Fruit fly (Drosophila melanogaster) whole organism, prepupa: ENCODE measurements around the gene CG8541.
A peak's percentile ranks its signal among the peaks of the same experiment; 100 is the strongest.

Source experiments
- CG10669 ChIP-seq: fragments of 200-800 bp; sonication (Bioruptor generic); optimal IDR thresholded peaks from 3 replicates; lab custom pipeline; 2018; ENCODE audit warnings: missing biosample characterization, mild to moderate bottlenecking, missing genetic modification characterization, moderate library complexity
- CG11902 ChIP-seq: fragments of 200-800 bp; sonication (Bioruptor generic); optimal IDR thresholded peaks from 3 replicates; lab custom pipeline; 2016; ENCODE audit warnings: missing biosample characterization, missing genetic modification characterization
- CG15336 ChIP-seq: fragments of 200-800 bp; sonication (Bioruptor generic); IDR thresholded peaks from 2 replicates; pipeline ENCODE4 v1.3.6; 2022; ENCODE audit warnings: missing biosample characterization, missing genetic modification characterization
- CG3032 ChIP-seq: fragments of 200-800 bp; optimal IDR thresholded peaks from 2 replicates; lab custom pipeline; 2019; ENCODE audit warnings: missing biosample characterization, mild to moderate bottlenecking, missing genetic modification characterization, moderate library complexity
- CG31627 ChIP-seq: fragments of 200-800 bp; sonication (Bioruptor generic); optimal IDR thresholded peaks from 3 replicates; lab custom pipeline; 2016; ENCODE audit warnings: missing biosample characterization, missing genetic modification characterization
- CG32006 ChIP-seq: fragments of 200-800 bp; sonication (Bioruptor generic); optimal IDR thresholded peaks from 3 replicates; lab custom pipeline; 2017; ENCODE audit warnings: missing biosample characterization, mild to moderate bottlenecking, missing genetic modification characterization
- CG34406 ChIP-seq: fragments of 200-800 bp; sonication (Bioruptor generic); optimal IDR thresholded peaks from 3 replicates; lab custom pipeline; 2016; ENCODE audit warnings: missing biosample characterization, missing genetic modification characterization
- CG3919 ChIP-seq: fragments of 200-800 bp; sonication (Bioruptor generic); optimal IDR thresholded peaks from 3 replicates; lab custom pipeline; 2016; ENCODE audit warnings: missing biosample characterization, missing genetic modification characterization
- CG6163 ChIP-seq: fragments of 200-800 bp; sonication (Bioruptor generic); IDR thresholded peaks from 3 replicates; pipeline ENCODE4 v1.3.6; 2022; ENCODE audit warnings: missing biosample characterization, missing genetic modification characterization
- CG6808 ChIP-seq: fragments of 200-800 bp; sonication (Bioruptor generic); optimal IDR thresholded peaks from 3 replicates; lab custom pipeline; 2017; ENCODE audit warnings: missing biosample characterization, missing genetic modification characterization, mild to moderate bottlenecking, moderate library complexity, missing genetic modification reagents
- CG8119 ChIP-seq: fragments of 200-800 bp; sonication (Bioruptor generic); IDR thresholded peaks from 3 replicates; pipeline ENCODE4 v1.3.6; 2022; ENCODE audit warnings: missing biosample characterization, missing genetic modification characterization
- CG8632 ChIP-seq: fragments of 200-800 bp; sonication (Bioruptor generic); optimal IDR thresholded peaks from 3 replicates; lab custom pipeline; 2016; ENCODE audit warnings: missing biosample characterization, missing genetic modification characterization
- CG9139 ChIP-seq: fragments of 200-800 bp; sonication (Bioruptor generic); optimal IDR thresholded peaks from 3 replicates; lab custom pipeline; 2017; ENCODE audit warnings: missing biosample characterization, mild to moderate bottlenecking, missing genetic modification characterization
- Eip78C ChIP-seq: fragments of 200-800 bp; sonication (Bioruptor generic); peaks from one replicate; lab custom pipeline; 2016; ENCODE audit warnings: missing biosample characterization, missing genetic modification characterization
- Ets96B ChIP-seq: fragments of 200-800 bp; optimal IDR thresholded peaks from 2 replicates; lab custom pipeline; 2019; ENCODE audit warnings: missing biosample characterization, mild to moderate bottlenecking, missing genetic modification characterization, moderate library complexity
- Lpt ChIP-seq: fragments of 200-800 bp; sonication (Bioruptor generic); optimal IDR thresholded peaks from 3 replicates; lab custom pipeline; 2016; ENCODE audit warnings: missing biosample characterization, missing genetic modification characterization
- Met ChIP-seq: fragments of 200-800 bp; sonication (Bioruptor generic); optimal IDR thresholded peaks from 3 replicates; lab custom pipeline; 2016; ENCODE audit warnings: missing biosample characterization, missing genetic modification characterization
- Sox102F ChIP-seq: fragments of 200-800 bp; sonication (Bioruptor generic); optimal IDR thresholded peaks from 2 replicates; lab custom pipeline; 2016; ENCODE audit warnings: missing biosample characterization, mild to moderate bottlenecking, missing genetic modification characterization
- Sox15 ChIP-seq: fragments of 200-800 bp; sonication (Bioruptor generic); optimal IDR thresholded peaks from 3 replicates; lab custom pipeline; 2016; ENCODE audit warnings: missing biosample characterization, missing genetic modification characterization
- dac ChIP-seq: fragments of 200-800 bp; sonication (Bioruptor generic); optimal IDR thresholded peaks from 2 replicates; lab custom pipeline; 2017; ENCODE audit warnings: missing biosample characterization, mild to moderate bottlenecking, missing genetic modification characterization
- fd59A ChIP-seq: fragments of 200-800 bp; sonication (Bioruptor generic); optimal IDR thresholded peaks from 2 replicates; lab custom pipeline; 2017; ENCODE audit warnings: missing biosample characterization, mild to moderate bottlenecking, missing genetic modification characterization, missing genetic modification reagents
- fd85E ChIP-seq: fragments of 200-800 bp; sonication (Bioruptor generic); optimal IDR thresholded peaks from 3 replicates; lab custom pipeline; 2016; ENCODE audit warnings: missing biosample characterization, missing genetic modification characterization
- fkh ChIP-seq: fragments of 200-800 bp; sonication (Bioruptor generic); optimal IDR thresholded peaks from 3 replicates; lab custom pipeline; 2017; ENCODE audit warnings: missing biosample characterization, mild to moderate bottlenecking, missing genetic modification characterization, moderate library complexity
- ss ChIP-seq, 2 experiments: fragments of 200-800 bp; sonication (Bioruptor generic); optimal IDR thresholded peaks; 2 replicates in 1 of 2; 3 replicates in 1 of 2; lab custom pipeline; 2017 to 2018; ENCODE audit warnings: mild to moderate bottlenecking in 2 of 2, missing biosample characterization in 2 of 2, missing genetic modification characterization in 2 of 2, moderate library complexity in 1 of 2
- svp ChIP-seq: fragments of 200-800 bp; sonication (Bioruptor generic); peaks from one replicate; lab custom pipeline; 2016; ENCODE audit warnings: missing biosample characterization, missing genetic modification characterization
- topi ChIP-seq: fragments of 200-800 bp; sonication (Bioruptor generic); optimal IDR thresholded peaks from 3 replicates; lab custom pipeline; 2016; ENCODE audit warnings: missing biosample characterization, missing genetic modification characterization

The CG8541 gene

DNA sequence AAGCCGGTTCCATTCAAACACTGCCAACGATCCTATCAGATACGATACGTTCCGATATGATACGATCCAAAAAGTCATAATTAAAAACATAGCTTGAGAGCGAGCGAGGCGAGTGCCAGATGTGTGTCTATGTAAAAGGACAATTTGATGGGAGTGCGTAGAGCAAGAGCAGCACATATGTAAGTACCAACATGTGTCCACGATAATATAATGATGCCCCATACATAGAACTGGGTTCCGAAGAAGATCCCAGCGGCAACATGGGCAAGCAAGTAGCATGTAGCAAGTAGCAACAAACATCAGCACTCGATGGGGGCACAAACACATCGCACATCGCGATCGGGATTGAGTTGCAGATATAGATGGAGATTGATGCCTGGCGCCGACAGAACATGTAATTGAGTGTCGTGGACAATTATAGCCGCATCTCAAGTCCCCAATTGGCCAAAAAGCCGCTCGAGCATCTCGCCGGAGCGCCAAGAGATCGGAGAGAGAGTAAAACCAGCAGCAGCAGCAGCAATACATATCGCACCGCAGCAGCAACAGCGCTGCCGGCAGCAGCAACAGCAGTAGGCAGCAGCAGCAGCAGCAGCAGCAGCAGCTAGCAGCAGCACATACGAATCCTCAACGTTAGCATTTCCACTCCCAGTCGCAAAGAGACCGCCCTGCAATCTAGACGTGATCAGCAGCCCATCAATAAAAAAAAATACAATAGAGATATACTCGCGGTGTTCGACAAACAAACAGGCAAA is 47.2 kb downstream of the CG8541 start, which contains the start of gene ltl:
TSS of gene ltl (plus strand) at position 647 of the 752 bp plus-strand sequence.
- no peak for TF ChIP-seq CG31627 (GFP tag; lab: Kevin White, UChicago)
- peak; percentile 21; the same call in 1 of the 3 replicates for TF ChIP-seq CG6163 (GFP tag; lab: Robert Waterston, UW)
- TF ChIP-seq CG3919 (GFP tag; lab: Kevin White, UChicago) = peak; percentile 18
- TF ChIP-seq Eip78C (GFP tag; lab: Kevin White, UChicago) = peak; percentile 29

DNA sequence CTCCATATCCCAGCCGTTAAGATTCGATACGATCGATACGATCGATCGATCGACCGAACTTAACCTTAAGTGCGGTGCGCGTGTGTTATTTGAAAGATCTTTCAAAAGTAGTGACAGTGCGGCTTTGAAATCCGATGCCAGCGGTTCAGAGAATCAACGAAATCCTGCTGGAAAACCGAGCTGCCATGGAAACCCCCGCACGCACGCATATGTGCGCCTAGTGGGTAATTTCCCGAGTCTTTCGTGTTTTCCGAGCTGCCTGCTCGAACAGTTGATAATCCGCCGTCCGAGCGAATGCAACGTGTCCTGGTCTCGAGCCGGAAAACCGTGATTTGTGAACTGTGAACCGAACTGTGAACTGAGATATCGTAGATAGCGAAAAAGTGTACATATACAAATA is 47.9 kb downstream of the CG8541 start:
- TF ChIP-seq CG8632 (no peak), Met (GFP tag; lab: Kevin White, UChicago) (no peak), CG15336 (no peak), CG31627 (GFP tag; lab: Kevin White, UChicago) (no peak), CG3032 (no peak), CG9139 (GFP tag; lab: Kevin White, UChicago) (no peak), CG10669 (GFP tag; lab: Kevin White, UChicago) (no peak), CG6808 (GFP tag; lab: Kevin White, UChicago) (no peak), CG34406 (GFP tag; lab: Kevin White, UChicago) (no peak), Sox15 (GFP tag; lab: Kevin White, UChicago) (no peak), Lpt (GFP tag; lab: Kevin White, UChicago) (no peak), CG11902 (no peak)

DNA sequence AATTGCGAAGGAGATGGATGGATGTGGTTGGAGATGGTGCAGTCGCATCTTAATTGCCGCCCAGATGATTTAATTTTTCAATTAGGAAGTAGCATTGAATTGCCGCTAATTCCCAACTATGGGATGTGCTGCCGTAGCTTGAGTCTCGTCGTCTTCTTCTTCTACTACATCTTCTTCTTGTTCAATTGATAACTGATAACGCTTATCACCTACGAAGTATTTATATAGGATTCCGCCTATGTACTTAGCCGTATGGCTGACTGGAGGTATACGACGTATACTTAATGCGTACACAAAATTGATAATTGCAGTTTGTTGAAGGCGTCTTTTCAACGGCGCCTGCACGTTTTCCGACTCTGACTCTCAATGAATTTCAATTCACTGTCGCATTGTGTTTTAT is 49.3 kb downstream of the CG8541 start:
- no peak for TF ChIP-seq CG3919 (GFP tag; lab: Kevin White, UChicago)
- TF ChIP-seq CG8119 = no peak
- TF ChIP-seq topi (GFP tag; lab: Kevin White, UChicago) = no peak
- TF ChIP-seq svp (GFP tag; lab: Kevin White, UChicago) = peak; percentile 69
- TF ChIP-seq fkh (GFP tag; lab: Kevin White, UChicago) = no peak
- TF ChIP-seq CG32006 (GFP tag; lab: Kevin White, UChicago) = no peak
- TF ChIP-seq ss (GFP tag; optimal IDR thresholded peaks at IDR 0.05; lab: Kevin White, UChicago) = no peak
- TF ChIP-seq Sox102F (GFP tag; lab: Kevin White, UChicago) = no peak

DNA sequence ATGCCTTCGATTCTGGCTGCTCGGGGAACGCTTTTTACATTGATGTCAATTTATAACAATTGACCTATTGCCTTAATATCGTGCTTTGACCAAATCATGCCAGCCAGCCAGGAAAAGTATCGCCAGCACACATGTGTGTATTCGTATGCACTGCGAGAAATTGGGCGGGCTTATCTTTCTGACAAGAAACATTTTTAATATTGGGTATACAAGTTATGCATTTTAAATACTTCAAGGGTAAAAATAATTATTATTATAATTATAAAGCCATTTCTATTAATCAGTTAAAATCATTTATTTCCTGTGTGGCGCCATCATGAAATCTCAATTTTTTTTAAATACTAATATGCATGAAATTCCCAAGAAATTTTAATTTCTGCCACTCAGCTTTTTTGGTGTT is 50.5 kb downstream of the CG8541 start:
- TF ChIP-seq CG34406 (GFP tag; lab: Kevin White, UChicago) (no peak), svp (GFP tag; lab: Kevin White, UChicago) (peak; percentile 47), CG8119 (0 out of 3 replicates have a peak, but pooled peaks have one; percentile 26), fd59A (GFP tag; lab: Kevin White, UChicago) (no peak), Ets96B (peak; percentile 3), dac (GFP tag; lab: Kevin White, UChicago) (no peak), fd85E (GFP tag; lab: Kevin White, UChicago) (no peak)
